Fruit fly (Drosophila melanogaster) whole organism, embryonic: Measurements from ENCODE around the gene Sr-CI.

ENCODE experiments used
- ATbp ChIP-seq: fragments of 200-800 bp; sonication (Bioruptor generic); optimal IDR thresholded peaks from 2 replicates; lab custom pipeline; 2017; ENCODE audit warnings: missing biosample characterization, mild to moderate bottlenecking, missing genetic modification characterization, missing genetic modification reagents
- CG1024 ChIP-seq: fragments of 200-800 bp; sonication (Bioruptor generic); IDR thresholded peaks from 2 replicates; pipeline ENCODE4 v1.3.6; 2022; ENCODE audit warnings: missing biosample characterization, missing genetic modification characterization
- CG11456 ChIP-seq: fragments of 200-800 bp; sonication (Bioruptor generic); IDR thresholded peaks from 3 replicates; pipeline ENCODE4 v1.3.6; 2022; ENCODE audit warnings: missing biosample characterization, missing genetic modification characterization
- CG11723 ChIP-seq: fragments of 200-800 bp; sonication (Bioruptor generic); optimal IDR thresholded peaks from 2 replicates; lab custom pipeline; 2017; ENCODE audit warnings: missing biosample characterization, mild to moderate bottlenecking, missing genetic modification characterization
- CG12299 ChIP-seq: fragments of 200-800 bp; sonication (Bioruptor generic); optimal IDR thresholded peaks from 2 replicates; lab custom pipeline; 2018; ENCODE audit warnings: missing biosample characterization, mild to moderate bottlenecking, missing genetic modification characterization
- CG14667 ChIP-seq: fragments of 200-800 bp; sonication (Bioruptor generic); IDR thresholded peaks from 2 replicates; pipeline ENCODE4 v1.3.6; 2022; ENCODE audit warnings: missing biosample characterization, missing genetic modification characterization
- CG15269 ChIP-seq: fragments of 200-800 bp; sonication (Bioruptor generic); optimal IDR thresholded peaks from 2 replicates; lab custom pipeline; 2018; ENCODE audit warnings: missing biosample characterization, mild to moderate bottlenecking, missing genetic modification characterization, moderate library complexity
- CG1529 ChIP-seq: fragments of 200-800 bp; sonication (Bioruptor generic); optimal IDR thresholded peaks from 3 replicates; lab custom pipeline; 2018; ENCODE audit warnings: missing biosample characterization, missing genetic modification characterization
- CG17802 ChIP-seq: fragments of 200-800 bp; sonication (Bioruptor generic); optimal IDR thresholded peaks from 2 replicates; lab custom pipeline; 2018; ENCODE audit warnings: missing biosample characterization, mild to moderate bottlenecking, missing genetic modification characterization, moderate library complexity
- CG18619 ChIP-seq: fragments of 200-800 bp; sonication (Bioruptor generic); optimal IDR thresholded peaks from 3 replicates; lab custom pipeline; 2017; ENCODE audit warnings: missing biosample characterization, mild to moderate bottlenecking, missing genetic modification characterization
- CG31441 ChIP-seq: fragments of 200-800 bp; sonication (Bioruptor generic); IDR thresholded peaks from 2 replicates; pipeline ENCODE4 v1.3.6; 2022; ENCODE audit warnings: missing biosample characterization, missing genetic modification characterization
- CG33213 ChIP-seq: fragments of 200-800 bp; sonication (Bioruptor generic); optimal IDR thresholded peaks from 3 replicates; lab custom pipeline; 2016; ENCODE audit warnings: missing biosample characterization, missing genetic modification characterization
- CG34422 ChIP-seq: fragments of 200-800 bp; sonication (Bioruptor generic); IDR thresholded peaks from 3 replicates; pipeline ENCODE4 v1.3.6; 2022; ENCODE audit warnings: missing biosample characterization, missing genetic modification characterization
- CG4854 ChIP-seq: fragments of 200-800 bp; sonication (Bioruptor generic); optimal IDR thresholded peaks from 2 replicates; lab custom pipeline; 2016; ENCODE audit warnings: missing biosample characterization, missing genetic modification characterization, inconsistent platforms
- CG6254 ChIP-seq: fragments of 200-800 bp; sonication (Bioruptor generic); optimal IDR thresholded peaks from 3 replicates; lab custom pipeline; 2017; ENCODE audit warnings: mild to moderate bottlenecking, missing biosample characterization, missing genetic modification reagents, missing genetic modification characterization
- CG9609 ChIP-seq: fragments of 200-800 bp; sonication (Bioruptor generic); optimal IDR thresholded peaks from 3 replicates; lab custom pipeline; 2016; ENCODE audit warnings: missing biosample characterization, missing genetic modification characterization
- CG9817 ChIP-seq: fragments of 200-800 bp; sonication (Bioruptor generic); optimal IDR thresholded peaks from 2 replicates; lab custom pipeline; 2018; ENCODE audit warnings: missing biosample characterization, mild to moderate bottlenecking, missing genetic modification characterization, moderate library complexity
- Chrac-16 ChIP-seq: fragments of 200-800 bp; sonication (Bioruptor generic); optimal IDR thresholded peaks from 3 replicates; lab custom pipeline; 2016; ENCODE audit warnings: missing biosample characterization, missing genetic modification characterization
- D19A ChIP-seq: fragments of 200-800 bp; optimal IDR thresholded peaks from 3 replicates; lab custom pipeline; 2019; ENCODE audit warnings: missing biosample characterization, mild to moderate bottlenecking, missing genetic modification characterization, moderate library complexity
- D19B ChIP-seq: fragments of 200-800 bp; sonication (Bioruptor generic); optimal IDR thresholded peaks from 2 replicates; lab custom pipeline; 2017; ENCODE audit warnings: missing biosample characterization, mild to moderate bottlenecking, missing genetic modification characterization
- Dad ChIP-seq: fragments of 200-800 bp; sonication (Bioruptor generic); optimal IDR thresholded peaks from 3 replicates; lab custom pipeline; 2016; ENCODE audit warnings: missing biosample characterization, missing genetic modification characterization
- Deaf1 ChIP-seq: fragments of 200-800 bp; optimal IDR thresholded peaks from 3 replicates; lab custom pipeline; 2019; ENCODE audit warnings: missing biosample characterization, mild to moderate bottlenecking, missing genetic modification characterization, moderate library complexity
- Gug ChIP-seq: fragments of 200-800 bp; sonication (Bioruptor generic); IDR thresholded peaks from 4 replicates; pipeline ENCODE4 v1.3.6; 2022; ENCODE audit warnings: missing biosample characterization, missing genetic modification characterization
- HLH3B ChIP-seq: fragments of 200-800 bp; sonication (Bioruptor generic); IDR thresholded peaks from 2 replicates; pipeline ENCODE4 v1.3.6; 2022; ENCODE audit warnings: missing biosample characterization, missing genetic modification characterization
- NFAT ChIP-seq: fragments of 200-800 bp; sonication (Bioruptor generic); IDR thresholded peaks from 2 replicates; pipeline ENCODE4 v1.3.6; 2022; ENCODE audit warnings: missing biosample characterization, missing genetic modification characterization
- Nf-YB ChIP-seq: fragments of 200-800 bp; sonication (Bioruptor generic); optimal IDR thresholded peaks from 3 replicates; lab custom pipeline; 2019; ENCODE audit warnings: missing biosample characterization, mild to moderate bottlenecking, missing genetic modification characterization, moderate library complexity
- Opbp ChIP-seq: fragments of 200-800 bp; sonication (Bioruptor generic); IDR thresholded peaks from 3 replicates; pipeline ENCODE4 v1.3.6; 2022; ENCODE audit warnings: missing biosample characterization, missing genetic modification characterization; ENCODE audit not compliant: partially characterized antibody
- Rx ChIP-seq: fragments of 200-800 bp; sonication (Bioruptor generic); IDR thresholded peaks from 2 replicates; pipeline ENCODE4 v1.3.6; 2022; ENCODE audit warnings: missing biosample characterization, missing genetic modification characterization
- Six4 ChIP-seq: fragments of 200-800 bp; sonication (Bioruptor generic); optimal IDR thresholded peaks from 2 replicates; lab custom pipeline; 2016; ENCODE audit warnings: missing biosample characterization, missing genetic modification characterization
- Sox100B ChIP-seq: fragments of 200-800 bp; sonication (Bioruptor generic); optimal IDR thresholded peaks from 3 replicates; lab custom pipeline; 2018; ENCODE audit warnings: missing biosample characterization, mild to moderate bottlenecking, missing genetic modification characterization
- Trl ChIP-seq, 3 experiments: fragments of >200 bp in 2 of 3; fragments of 200-800 bp in 1 of 3; sonication (Bioruptor generic) in 1 of 3; optimal IDR thresholded peaks; 2 replicates in 1 of 3; 3 replicates in 2 of 3; lab custom pipeline; 2016 to 2017; ENCODE audit warnings: missing biosample characterization in 1 of 3, missing genetic modification characterization in 1 of 3
- Xrp1 ChIP-seq: fragments of 200-800 bp; sonication (Bioruptor generic); IDR thresholded peaks from 2 replicates; pipeline ENCODE4 v1.3.6; 2022; ENCODE audit warnings: missing biosample characterization, missing genetic modification characterization
- crc ChIP-seq: fragments of 200-800 bp; sonication (Bioruptor generic); optimal IDR thresholded peaks from 2 replicates; lab custom pipeline; 2016; ENCODE audit warnings: missing biosample characterization, missing genetic modification characterization
- fd64A ChIP-seq: fragments of 200-800 bp; sonication (Bioruptor generic); optimal IDR thresholded peaks from 3 replicates; lab custom pipeline; 2018; ENCODE audit warnings: missing biosample characterization, mild to moderate bottlenecking, missing genetic modification characterization
- ftz-f1 ChIP-seq: fragments of 200-800 bp; sonication (Bioruptor generic); optimal IDR thresholded peaks from 2 replicates; lab custom pipeline; 2016; ENCODE audit warnings: missing biosample characterization, missing genetic modification characterization
- hth ChIP-seq: fragments of >200 bp; optimal IDR thresholded peaks from 2 replicates; lab custom pipeline; 2017; ENCODE audit warnings: inconsistent platforms
- jing ChIP-seq: fragments of 200-800 bp; sonication (Bioruptor generic); optimal IDR thresholded peaks from 2 replicates; lab custom pipeline; 2018; ENCODE audit warnings: missing biosample characterization, mild to moderate bottlenecking, missing genetic modification characterization
- klu ChIP-seq: fragments of 200-800 bp; sonication (Bioruptor generic); IDR thresholded peaks from 2 replicates; pipeline ENCODE4 v1.3.6; 2022; ENCODE audit warnings: missing biosample characterization, missing genetic modification characterization
- lmd ChIP-seq: fragments of 200-800 bp; sonication (Bioruptor generic); IDR thresholded peaks from 2 replicates; pipeline ENCODE4 v1.3.6; 2022; ENCODE audit warnings: missing biosample characterization, missing genetic modification characterization
- mam ChIP-seq: fragments of 200-800 bp; sonication (Bioruptor generic); optimal IDR thresholded peaks from 3 replicates; lab custom pipeline; 2016; ENCODE audit warnings: missing biosample characterization, missing genetic modification characterization
- pan ChIP-seq, 4 experiments: fragments of >200 bp in 3 of 4; fragments of 200-800 bp in 1 of 4; sonication (Bioruptor generic) in 1 of 4; optimal IDR thresholded peaks in 3 of 4; IDR thresholded peaks in 1 of 4; 2 replicates each; pipeline versions ENCODE4 v1.3.6 to Lab custom; 2017 to 2022; ENCODE audit warnings: missing biosample characterization in 2 of 4, missing genetic modification characterization in 2 of 4, mixed read lengths in 1 of 4
- pfk ChIP-seq: fragments of 200-800 bp; sonication (Bioruptor generic); optimal IDR thresholded peaks from 2 replicates; lab custom pipeline; 2018; ENCODE audit warnings: missing biosample characterization, mild to moderate bottlenecking, missing genetic modification characterization, moderate library complexity
- phol ChIP-seq: fragments of 200-800 bp; sonication (Bioruptor generic); optimal IDR thresholded peaks from 3 replicates; lab custom pipeline; 2018; ENCODE audit warnings: missing biosample characterization, mild to moderate bottlenecking, missing genetic modification characterization, moderate library complexity
- schlank ChIP-seq: fragments of 200-800 bp; sonication (Bioruptor generic); optimal IDR thresholded peaks from 2 replicates; lab custom pipeline; 2018; ENCODE audit warnings: missing biosample characterization, mild to moderate bottlenecking, missing genetic modification characterization
- seq ChIP-seq: fragments of 200-800 bp; sonication (Bioruptor generic); IDR thresholded peaks from 2 replicates; pipeline ENCODE4 v1.3.6; 2022; ENCODE audit warnings: missing biosample characterization, missing genetic modification characterization
- tin ChIP-seq: fragments of 200-800 bp; sonication (Bioruptor generic); optimal IDR thresholded peaks from 3 replicates; lab custom pipeline; 2016; ENCODE audit warnings: missing biosample characterization, missing genetic modification characterization
- trem ChIP-seq: fragments of 200-800 bp; optimal IDR thresholded peaks from 3 replicates; lab custom pipeline; 2019; ENCODE audit warnings: missing biosample characterization, mild to moderate bottlenecking, missing genetic modification characterization, moderate library complexity
- trh ChIP-seq: fragments of 200-800 bp; sonication (Bioruptor generic); optimal IDR thresholded peaks from 2 replicates; lab custom pipeline; 2016; ENCODE audit warnings: missing biosample characterization, missing genetic modification characterization
- tup ChIP-seq: fragments of 200-800 bp; sonication (Bioruptor generic); optimal IDR thresholded peaks from 2 replicates; lab custom pipeline; 2016; ENCODE audit warnings: missing biosample characterization, mild to moderate bottlenecking, missing genetic modification characterization, moderate library complexity
- unpg ChIP-seq: fragments of 200-800 bp; sonication (Bioruptor generic); optimal IDR thresholded peaks from 3 replicates; lab custom pipeline; 2018; ENCODE audit warnings: missing biosample characterization, mild to moderate bottlenecking, missing genetic modification characterization, moderate library complexity
- vvl ChIP-seq: fragments of 200-800 bp; sonication (Bioruptor generic); IDR thresholded peaks from 2 replicates; pipeline ENCODE4 v1.3.6; 2022; ENCODE audit warnings: missing biosample characterization, missing genetic modification characterization

Sr-CI gene

dm6 chr2L:4080768-4081167, 40.7 kb upstream of the Sr-CI start (continued):
- peak; percentile 85 for TF ChIP-seq CG9609 (GFP tag; lab: Kevin White, UChicago)
- no peak for TF ChIP-seq hth (lab: Kevin White, UChicago)
- TF ChIP-seq mam (GFP tag; lab: Kevin White, UChicago) = peak; percentile 62
- no peak for TF ChIP-seq tup (GFP tag; lab: Kevin White, UChicago)
- TF ChIP-seq Trl (optimal IDR thresholded peaks at IDR 0.05; lab: Kevin White, UChicago) = no peak
- peak; percentile 64 for TF ChIP-seq Trl (GFP tag; optimal IDR thresholded peaks at IDR 0.05; lab: Kevin White, UChicago)
- no peak for TF ChIP-seq ftz-f1 (GFP tag; lab: Kevin White, UChicago)
- TF ChIP-seq Dad = peak; percentile 31
- TF ChIP-seq fd64A = peak; percentile 13
- TF ChIP-seq CG31441 = no peak; the same call in none of the 2 replicates
- peak; percentile 17 for TF ChIP-seq Nf-YB (GFP tag; lab: Kevin White, UChicago)
- peak; percentile 89 for TF ChIP-seq HLH3B (GFP tag; lab: Robert Waterston, UW)
- TF ChIP-seq Xrp1 (GFP tag; lab: Robert Waterston, UW) = peak; percentile 75
- TF ChIP-seq lmd (GFP tag; lab: Robert Waterston, UW) = peak; percentile 86
- TF ChIP-seq Gug (GFP tag; lab: Robert Waterston, UW) = peak; percentile 70
- peak; percentile 72 for TF ChIP-seq CG1529
- peak; percentile 66 for TF ChIP-seq CG1024 (GFP tag; lab: Robert Waterston, UW)
- no peak for TF ChIP-seq trem (tag; lab: Kevin White, UChicago)
- TF ChIP-seq Deaf1 (tag; lab: Kevin White, UChicago) = peak; percentile 6
- peak; percentile 53 for TF ChIP-seq Rx (GFP tag; lab: Robert Waterston, UW)
- TF ChIP-seq CG18619 (GFP tag; lab: Kevin White, UChicago) = peak; percentile 47
- TF ChIP-seq CG34422 (GFP tag; lab: Robert Waterston, UW) = peak; percentile 75
- TF ChIP-seq ATbp (GFP tag; lab: Kevin White, UChicago) = peak; percentile 84
- TF ChIP-seq Sox100B (GFP tag; lab: Kevin White, UChicago) = peak; percentile 63
- TF ChIP-seq Six4 = peak; percentile 40
- TF ChIP-seq seq = peak; percentile 88
- TF ChIP-seq jing (GFP tag; lab: Kevin White, UChicago) = peak; percentile 43
- peak; percentile 69 for TF ChIP-seq klu (GFP tag; lab: Robert Waterston, UW)
- peak; percentile 57 for TF ChIP-seq phol (tag; lab: Kevin White, UChicago)
- peak; percentile 2 for TF ChIP-seq CG12299
- TF ChIP-seq tin (GFP tag; lab: Kevin White, UChicago) = peak; percentile 47
- peak; percentile 5 for TF ChIP-seq CG17802 (tag; lab: Kevin White, UChicago)
- peak; percentile 74 for TF ChIP-seq Chrac-16 (GFP tag; lab: Kevin White, UChicago)
- peak; percentile 92 for TF ChIP-seq vvl (GFP tag; lab: Robert Waterston, UW)
- TF ChIP-seq CG11456 (GFP tag; lab: Robert Waterston, UW) = peak; percentile 89
- peak; percentile 57 for TF ChIP-seq NFAT (GFP tag; lab: Robert Waterston, UW)
- no peak for TF ChIP-seq trh (GFP tag; lab: Kevin White, UChicago)
- peak; percentile 74 for TF ChIP-seq CG14667
- TF ChIP-seq schlank (tag; lab: Kevin White, UChicago) = no peak
- TF ChIP-seq unpg = peak; percentile 79
- no peak for TF ChIP-seq crc
- peak; percentile 89 for TF ChIP-seq CG15269
- TF ChIP-seq Opbp = no peak
- no peak for TF ChIP-seq D19B (GFP tag; lab: Kevin White, UChicago)
- peak; percentile 65 for TF ChIP-seq CG9817 (tag; lab: Kevin White, UChicago)
- peak; percentile 35 for TF ChIP-seq CG11723 (GFP tag; lab: Kevin White, UChicago)
- TF ChIP-seq pfk = no peak
- no peak for TF ChIP-seq pan (optimal IDR thresholded peaks at IDR 0.05; lab: Kevin White, UChicago)
- peak in 1 of 2 experiments; percentile 91 for TF ChIP-seq pan (GFP tag; optimal IDR thresholded peaks at IDR 0.05 in 1 of 2, IDR thresholded peaks at IDR 0.05 in 1 of 2)
- peak; percentile 50 for TF ChIP-seq CG33213 (GFP tag; lab: Kevin White, UChicago)
- peak; percentile 39 for TF ChIP-seq CG4854 (GFP tag; lab: Kevin White, UChicago)
- TF ChIP-seq CG6254 (GFP tag; lab: Kevin White, UChicago) = no peak
- peak; percentile 47 for TF ChIP-seq D19A (tag; lab: Kevin White, UChicago)
